Fruit fly (Drosophila melanogaster): ENCODE measurements around the gene Ent1.

Ent1 gene

dm6 chr2L:309177-309576 is 48.5 kb downstream of the Ent1 start (continued):
- no peak for TF ChIP-seq kni (GFP tag; optimal IDR thresholded peaks at IDR 0.05)
- TF ChIP-seq CG6254 (GFP tag; optimal IDR thresholded peaks at IDR 0.05): no peak
- TF ChIP-seq Rfx (GFP tag; IDR thresholded peaks at IDR 0.05): 0 out of 2 replicates have a peak, but pooled peaks have one; percentile 47
- TF ChIP-seq Xrp1 (GFP tag; IDR thresholded peaks at IDR 0.05): 0 out of 2 replicates have a peak, but pooled peaks have one; percentile 28
- TF ChIP-seq dan (GFP tag; IDR thresholded peaks at IDR 0.05): no peak
- TF ChIP-seq hb (GFP tag; IDR thresholded peaks at IDR 0.05; ENCODE audit: partially characterized antibody): no peak
- peak in 1 of 2 experiments; percentile 59 for TF ChIP-seq eve (GFP tag; optimal IDR thresholded peaks at IDR 0.05)
- no peak for TF ChIP-seq btn (GFP tag; optimal IDR thresholded peaks at IDR 0.05)
- no peak for TF ChIP-seq ham (GFP tag; IDR thresholded peaks at IDR 0.05)
- TF ChIP-seq CG2116 (GFP tag; optimal IDR thresholded peaks at IDR 0.05): no peak
- TF ChIP-seq MESR4 (GFP tag; optimal IDR thresholded peaks at IDR 0.05): no peak
- TF ChIP-seq CG14860 (GFP tag; IDR thresholded peaks at IDR 0.05; ENCODE audit: partially characterized antibody): no peak
- TF ChIP-seq org-1 (GFP tag; optimal IDR thresholded peaks at IDR 0.05): no peak
- TF ChIP-seq CG15601 (tag; optimal IDR thresholded peaks at IDR 0.05): no peak
- no peak for TF ChIP-seq chn (GFP tag; optimal IDR thresholded peaks at IDR 0.05)
- TF ChIP-seq gsb (GFP tag; IDR thresholded peaks at IDR 0.05): no peak
- no peak for TF ChIP-seq CG14441 (GFP tag; IDR thresholded peaks at IDR 0.05)
- no peak for TF ChIP-seq Hey (tag; optimal IDR thresholded peaks at IDR 0.05)
- peak; percentile 7 for TF ChIP-seq CoRest (tag; optimal IDR thresholded peaks at IDR 0.05)
- TF ChIP-seq knrl (GFP tag; IDR thresholded peaks at IDR 0.05; ENCODE audit: partially characterized antibody): no peak
- no peak for TF ChIP-seq CG14014 (GFP tag; IDR thresholded peaks at IDR 0.05)
- no peak for TF ChIP-seq HHEX (GFP tag; optimal IDR thresholded peaks at IDR 0.05)
- TF ChIP-seq E2f1 (GFP tag; IDR thresholded peaks at IDR 0.05): peak; percentile 10; the same call in 1 of the 2 replicates
- no peak for TF ChIP-seq br (optimal IDR thresholded peaks at IDR 0.05)
- TF ChIP-seq Fer2 (tag; optimal IDR thresholded peaks at IDR 0.05): no peak
- TF ChIP-seq CG2129 (GFP tag; IDR thresholded peaks at IDR 0.05; ENCODE audit: partially characterized antibody): no peak
- TF ChIP-seq TFAM (GFP tag; optimal IDR thresholded peaks at IDR 0.05): no peak
- TF ChIP-seq sima (GFP tag; optimal IDR thresholded peaks at IDR 0.05): no peak
- TF ChIP-seq Aef1 (GFP tag; IDR thresholded peaks at IDR 0.05): no peak
- TF ChIP-seq otp (GFP tag; IDR thresholded peaks at IDR 0.05): no peak
- no peak for TF ChIP-seq E2f2 (GFP tag; IDR thresholded peaks at IDR 0.05)
- TF ChIP-seq Oli (tag; optimal IDR thresholded peaks at IDR 0.05): peak; percentile 6
- TF ChIP-seq Nf-YB (GFP tag; optimal IDR thresholded peaks at IDR 0.05): no peak
- TF ChIP-seq CG3726 (GFP tag; IDR thresholded peaks at IDR 0.05): no peak
- no peak for TF ChIP-seq peb (GFP tag; IDR thresholded peaks at IDR 0.05)
- TF ChIP-seq CG8290 (GFP tag; optimal IDR thresholded peaks at IDR 0.05): no peak
- peak in 1 of 2 experiments; percentile 4 for TF ChIP-seq CG8290 (tag; optimal IDR thresholded peaks at IDR 0.05)
- no peak for TF ChIP-seq cato (GFP tag; optimal IDR thresholded peaks at IDR 0.05; ENCODE audit: borderline replicate concordance)
- TF ChIP-seq chinmo (GFP tag; IDR thresholded peaks at IDR 0.05; ENCODE audit: partially characterized antibody): no peak
- TF ChIP-seq Lhr (GFP tag; optimal IDR thresholded peaks at IDR 0.05): no peak
- no peak for TF ChIP-seq Dbx (GFP tag; IDR thresholded peaks at IDR 0.05)
- no peak for TF ChIP-seq fd96Cb (tag; optimal IDR thresholded peaks at IDR 0.05)
- TF ChIP-seq MBD-R2 (GFP tag; IDR thresholded peaks at IDR 0.05): 0 out of 2 replicates have a peak, but pooled peaks have one; percentile 7
- no peak for TF ChIP-seq jumu (GFP tag; optimal IDR thresholded peaks at IDR 0.05)
- TF ChIP-seq lilli (GFP tag; optimal IDR thresholded peaks at IDR 0.05): peak; percentile 36
- no peak for TF ChIP-seq seq (GFP tag; IDR thresholded peaks at IDR 0.05)
- TF ChIP-seq crp (GFP tag; optimal IDR thresholded peaks at IDR 0.05): no peak
- TF ChIP-seq HmgD (GFP tag; optimal IDR thresholded peaks at IDR 0.05): no peak
- no peak for TF ChIP-seq CG8478 (optimal IDR thresholded peaks at IDR 0.05)
- no peak for TF ChIP-seq CG15269 (tag; optimal IDR thresholded peaks at IDR 0.05)
- no peak for TF ChIP-seq CG4424 (GFP tag; optimal IDR thresholded peaks at IDR 0.05)
- peak; percentile 30 for TF ChIP-seq PHDP (tag; optimal IDR thresholded peaks at IDR 0.05)

Measured in whole organism, embryonic.